Fruit fly (Drosophila melanogaster) whole organism, embryonic: Measurements from ENCODE around the gene ND-PDSW.

Experiments
- CG10462 ChIP-seq: fragments of 200-800 bp; sonication (Bioruptor generic); optimal IDR thresholded peaks from 2 replicates; lab custom pipeline; 2016; ENCODE audit warnings: missing biosample characterization, missing genetic modification characterization
- CG10959 ChIP-seq: fragments of 200-800 bp; sonication (Bioruptor generic); IDR thresholded peaks from 2 replicates; pipeline ENCODE4 v1.3.6; 2022; ENCODE audit warnings: missing biosample characterization, missing genetic modification characterization
- CG12155 ChIP-seq: fragments of 200-800 bp; sonication (Bioruptor generic); optimal IDR thresholded peaks from 3 replicates; lab custom pipeline; 2016; ENCODE audit warnings: missing biosample characterization, missing genetic modification characterization
- CG1233 ChIP-seq: fragments of 200-800 bp; sonication (Bioruptor generic); optimal IDR thresholded peaks from 4 replicates; lab custom pipeline; 2018; ENCODE audit warnings: missing biosample characterization, mild to moderate bottlenecking, missing genetic modification characterization
- CG13894 ChIP-seq: fragments of 200-800 bp; sonication (Bioruptor generic); optimal IDR thresholded peaks from 3 replicates; lab custom pipeline; 2018; ENCODE audit warnings: missing biosample characterization, mild to moderate bottlenecking, missing genetic modification characterization, moderate library complexity
- CG14050 ChIP-seq: fragments of 200-800 bp; sonication (Bioruptor generic); IDR thresholded peaks from 3 replicates; pipeline ENCODE4 v1.3.6; 2022; ENCODE audit warnings: missing biosample characterization, missing genetic modification characterization
- CG16779 ChIP-seq: fragments of 200-800 bp; sonication (Bioruptor generic); IDR thresholded peaks from 2 replicates; pipeline ENCODE4 v1.3.6; 2022; ENCODE audit warnings: missing biosample characterization, missing genetic modification characterization
- CG17328 ChIP-seq: fragments of 200-800 bp; sonication (Bioruptor generic); IDR thresholded peaks from 2 replicates; pipeline ENCODE4 v1.3.6; 2022; ENCODE audit warnings: missing biosample characterization, missing genetic modification characterization
- CG17361 ChIP-seq: fragments of 200-800 bp; sonication (Bioruptor generic); IDR thresholded peaks from 3 replicates; pipeline ENCODE4 v1.3.6; 2022; ENCODE audit warnings: missing biosample characterization, missing genetic modification characterization
- CG2129 ChIP-seq: fragments of 200-800 bp; sonication (Bioruptor generic); IDR thresholded peaks from 2 replicates; pipeline ENCODE4 v1.3.6; 2022; ENCODE audit warnings: missing biosample characterization, missing genetic modification characterization; ENCODE audit not compliant: partially characterized antibody
- CG2889 ChIP-seq: fragments of 200-800 bp; sonication (Bioruptor generic); IDR thresholded peaks from 3 replicates; pipeline ENCODE4 v1.3.6; 2022; ENCODE audit warnings: missing biosample characterization, missing genetic modification characterization
- CG32532 ChIP-seq: fragments of 200-800 bp; sonication (Bioruptor generic); IDR thresholded peaks from 2 replicates; pipeline ENCODE4 v1.3.6; 2022; ENCODE audit warnings: missing biosample characterization, missing genetic modification characterization
- CG32772 ChIP-seq: fragments of 200-800 bp; sonication (Bioruptor generic); IDR thresholded peaks from 2 replicates; pipeline ENCODE4 v1.3.6; 2022; ENCODE audit warnings: missing biosample characterization, missing genetic modification characterization
- CG42726 ChIP-seq: fragments of 200-800 bp; sonication (Bioruptor generic); IDR thresholded peaks from 2 replicates; pipeline ENCODE4 v1.3.6; 2022; ENCODE audit warnings: missing biosample characterization, missing genetic modification characterization; ENCODE audit not compliant: partially characterized antibody
- CG5953 ChIP-seq: fragments of 200-800 bp; sonication (Bioruptor generic); IDR thresholded peaks from 2 replicates; pipeline ENCODE4 v1.3.6; 2022; ENCODE audit warnings: missing biosample characterization, missing genetic modification characterization
- CG6765 ChIP-seq: fragments of 200-800 bp; sonication (Bioruptor generic); optimal IDR thresholded peaks from 3 replicates; lab custom pipeline; 2017; ENCODE audit warnings: missing biosample characterization, mild to moderate bottlenecking, missing genetic modification characterization
- CG6791 ChIP-seq: fragments of 200-800 bp; sonication (Bioruptor generic); IDR thresholded peaks from 3 replicates; pipeline ENCODE4 v1.3.6; 2022; ENCODE audit warnings: missing biosample characterization, missing genetic modification characterization; ENCODE audit not compliant: partially characterized antibody
- CG7745 ChIP-seq: fragments of 200-800 bp; sonication (Bioruptor generic); optimal IDR thresholded peaks from 2 replicates; lab custom pipeline; 2018; ENCODE audit warnings: missing biosample characterization, mild to moderate bottlenecking, missing genetic modification characterization, moderate library complexity
- CG7963 ChIP-seq: fragments of 200-800 bp; sonication (Bioruptor generic); IDR thresholded peaks from 3 replicates; pipeline ENCODE4 v1.3.6; 2022; ENCODE audit warnings: missing biosample characterization, missing genetic modification characterization; ENCODE audit not compliant: partially characterized antibody
- CG8281 ChIP-seq: fragments of 200-800 bp; sonication (Bioruptor generic); optimal IDR thresholded peaks from 2 replicates; lab custom pipeline; 2018; ENCODE audit warnings: missing biosample characterization, mild to moderate bottlenecking, missing genetic modification characterization, moderate library complexity
- CG9609 ChIP-seq: fragments of 200-800 bp; sonication (Bioruptor generic); optimal IDR thresholded peaks from 3 replicates; lab custom pipeline; 2016; ENCODE audit warnings: missing biosample characterization, missing genetic modification characterization
- CHES-1-like ChIP-seq: fragments of 200-800 bp; sonication (Bioruptor generic); optimal IDR thresholded peaks from 2 replicates; lab custom pipeline; 2016; ENCODE audit warnings: missing biosample characterization, missing genetic modification characterization
- D19A ChIP-seq: fragments of 200-800 bp; optimal IDR thresholded peaks from 3 replicates; lab custom pipeline; 2019; ENCODE audit warnings: missing biosample characterization, mild to moderate bottlenecking, missing genetic modification characterization, moderate library complexity
- Ets65A ChIP-seq: fragments of 200-800 bp; sonication (Bioruptor generic); peaks from one replicate; lab custom pipeline; 2016; ENCODE audit warnings: missing biosample characterization, missing genetic modification characterization
- Lim3 ChIP-seq: fragments of 200-800 bp; sonication (Bioruptor generic); IDR thresholded peaks from 2 replicates; pipeline ENCODE4 v1.3.6; 2022; ENCODE audit warnings: missing biosample characterization, missing genetic modification characterization
- Lpt ChIP-seq: fragments of >200 bp; optimal IDR thresholded peaks from 2 replicates; lab custom pipeline; 2018; ENCODE audit warnings: missing biosample characterization, missing genetic modification characterization
- Mes4 ChIP-seq: fragments of 200-800 bp; sonication (Bioruptor generic); optimal IDR thresholded peaks from 2 replicates; lab custom pipeline; 2016; ENCODE audit warnings: missing biosample characterization, missing genetic modification characterization
- NFAT ChIP-seq: fragments of 200-800 bp; sonication (Bioruptor generic); IDR thresholded peaks from 2 replicates; pipeline ENCODE4 v1.3.6; 2022; ENCODE audit warnings: missing biosample characterization, missing genetic modification characterization
- Rfx ChIP-seq: fragments of 200-800 bp; sonication (Bioruptor generic); IDR thresholded peaks from 2 replicates; pipeline ENCODE4 v1.3.6; 2022; ENCODE audit warnings: missing biosample characterization, missing genetic modification characterization
- Ssrp ChIP-seq: fragments of 200-800 bp; sonication (Bioruptor generic); optimal IDR thresholded peaks from 2 replicates; lab custom pipeline; 2018; ENCODE audit warnings: missing biosample characterization, mild to moderate bottlenecking, missing genetic modification characterization, moderate library complexity
- az2 ChIP-seq: fragments of 200-800 bp; sonication (Bioruptor generic); optimal IDR thresholded peaks from 3 replicates; lab custom pipeline; 2016; ENCODE audit warnings: missing biosample characterization, missing genetic modification characterization
- crc ChIP-seq: fragments of 200-800 bp; sonication (Bioruptor generic); optimal IDR thresholded peaks from 2 replicates; lab custom pipeline; 2016; ENCODE audit warnings: missing biosample characterization, missing genetic modification characterization
- crol ChIP-seq: fragments of 200-800 bp; sonication (Bioruptor generic); IDR thresholded peaks from 2 replicates; pipeline ENCODE4 v1.3.6; 2022; ENCODE audit warnings: missing biosample characterization, missing genetic modification characterization
- dati ChIP-seq: fragments of 200-800 bp; sonication (Bioruptor generic); IDR thresholded peaks from 2 replicates; pipeline ENCODE4 v1.3.6; 2022; ENCODE audit warnings: missing biosample characterization, missing genetic modification characterization
- h ChIP-seq: fragments of >200 bp; optimal IDR thresholded peaks from 2 replicates; lab custom pipeline; 2017
- inv ChIP-seq: fragments of 200-800 bp; sonication (Bioruptor generic); IDR thresholded peaks from 2 replicates; pipeline ENCODE4 v1.3.6; 2022; ENCODE audit warnings: missing biosample characterization, missing genetic modification characterization; ENCODE audit not compliant: partially characterized antibody
- jing ChIP-seq: fragments of 200-800 bp; sonication (Bioruptor generic); optimal IDR thresholded peaks from 2 replicates; lab custom pipeline; 2018; ENCODE audit warnings: missing biosample characterization, mild to moderate bottlenecking, missing genetic modification characterization
- klu ChIP-seq: fragments of 200-800 bp; sonication (Bioruptor generic); IDR thresholded peaks from 2 replicates; pipeline ENCODE4 v1.3.6; 2022; ENCODE audit warnings: missing biosample characterization, missing genetic modification characterization
- lmd ChIP-seq: fragments of 200-800 bp; sonication (Bioruptor generic); IDR thresholded peaks from 2 replicates; pipeline ENCODE4 v1.3.6; 2022; ENCODE audit warnings: missing biosample characterization, missing genetic modification characterization
- lov ChIP-seq, 2 experiments: fragments of 200-800 bp in 1 of 2; fragments of >200 bp in 1 of 2; sonication (Bioruptor generic) in 1 of 2; IDR thresholded peaks in 1 of 2; optimal IDR thresholded peaks in 1 of 2; 2 replicates in 1 of 2; 3 replicates in 1 of 2; pipeline versions ENCODE4 v1.3.6 to Lab custom; 2017 to 2022; ENCODE audit warnings: missing biosample characterization in 1 of 2, missing genetic modification characterization in 1 of 2
- luna ChIP-seq: fragments of 200-800 bp; sonication (Bioruptor generic); optimal IDR thresholded peaks from 2 replicates; lab custom pipeline; 2016; ENCODE audit warnings: missing biosample characterization, missing genetic modification characterization
- nerfin-1 ChIP-seq: fragments of 200-800 bp; sonication (Bioruptor generic); optimal IDR thresholded peaks from 3 replicates; lab custom pipeline; 2019; ENCODE audit warnings: missing biosample characterization, mild to moderate bottlenecking, missing genetic modification characterization, moderate library complexity
- p53 ChIP-seq: fragments of 200-800 bp; sonication (Bioruptor generic); optimal IDR thresholded peaks from 2 replicates; lab custom pipeline; 2016; ENCODE audit warnings: missing biosample characterization, missing genetic modification characterization
- pzg ChIP-seq: fragments of 200-800 bp; sonication (Bioruptor generic); optimal IDR thresholded peaks from 3 replicates; lab custom pipeline; 2018; ENCODE audit warnings: missing biosample characterization, mild to moderate bottlenecking, missing genetic modification characterization, moderate library complexity
- tio ChIP-seq: fragments of 200-800 bp; sonication (Bioruptor generic); optimal IDR thresholded peaks from 2 replicates; lab custom pipeline; 2017; ENCODE audit warnings: missing biosample characterization, missing genetic modification characterization, inconsistent platforms
- tup ChIP-seq: fragments of 200-800 bp; sonication (Bioruptor generic); optimal IDR thresholded peaks from 2 replicates; lab custom pipeline; 2016; ENCODE audit warnings: missing biosample characterization, mild to moderate bottlenecking, missing genetic modification characterization, moderate library complexity
- unc-4 ChIP-seq: fragments of 200-800 bp; sonication (Bioruptor generic); IDR thresholded peaks from 2 replicates; pipeline ENCODE4 v1.3.6; 2022; ENCODE audit warnings: missing biosample characterization, missing genetic modification characterization; ENCODE audit not compliant: partially characterized antibody
- unpg ChIP-seq: fragments of 200-800 bp; sonication (Bioruptor generic); optimal IDR thresholded peaks from 3 replicates; lab custom pipeline; 2018; ENCODE audit warnings: missing biosample characterization, mild to moderate bottlenecking, missing genetic modification characterization, moderate library complexity
- zf30C ChIP-seq: fragments of 200-800 bp; sonication (Bioruptor generic); optimal IDR thresholded peaks from 3 replicates; lab custom pipeline; 2018; ENCODE audit warnings: missing biosample characterization, mild to moderate bottlenecking, missing genetic modification characterization

The ND-PDSW gene

dm6 chr2L:3507209-3508164 lies 41.5 kb downstream of the ND-PDSW start, which contains the start of gene tim (continued):
- peak; percentile 69 for TF ChIP-seq Ets65A (GFP tag; lab: Kevin White, UChicago)
- peak; percentile 9 for TF ChIP-seq az2 (GFP tag; lab: Kevin White, UChicago)
- no peak for TF ChIP-seq jing (GFP tag; lab: Kevin White, UChicago)
- TF ChIP-seq CG32532 = no peak
- TF ChIP-seq CG12155 (GFP tag; lab: Kevin White, UChicago) = no peak
- TF ChIP-seq p53 = no peak
- no peak for TF ChIP-seq crc (GFP tag; lab: Kevin White, UChicago)
- 0 out of 2 replicates have a peak, but pooled peaks have one; percentile 32 for TF ChIP-seq crol (GFP tag; lab: Robert Waterston, UW)
- no peak for TF ChIP-seq zf30C (GFP tag; lab: Kevin White, UChicago)
- TF ChIP-seq h (lab: Kevin White, UChicago) = no peak
- 0 out of 2 replicates have a peak, but pooled peaks have one; percentile 16 for TF ChIP-seq Rfx (GFP tag; lab: Robert Waterston, UW)
- TF ChIP-seq CG17328 (GFP tag; lab: Robert Waterston, UW) = no peak
- no peak for TF ChIP-seq Lim3 (GFP tag; lab: Robert Waterston, UW)
- TF ChIP-seq pzg (GFP tag; lab: Kevin White, UChicago) = no peak
- no peak for TF ChIP-seq Mes4 (GFP tag; lab: Kevin White, UChicago)
- TF ChIP-seq dati (GFP tag; lab: Robert Waterston, UW) = no peak
- TF ChIP-seq tio = no peak
- TF ChIP-seq CG8281 (tag; lab: Kevin White, UChicago) = no peak
- no peak for TF ChIP-seq CG1233 (GFP tag; lab: Kevin White, UChicago)
- TF ChIP-seq CG2129 = no peak
- TF ChIP-seq CG14050 (GFP tag; lab: Robert Waterston, UW) = no peak
- TF ChIP-seq lov (optimal IDR thresholded peaks at IDR 0.05; lab: Kevin White, UChicago) = no peak
- no peak for TF ChIP-seq lov (GFP tag; IDR thresholded peaks at IDR 0.05; lab: Robert Waterston, UW)
- peak; percentile 43; the same call in 1 of the 2 replicates for TF ChIP-seq lmd (GFP tag; lab: Robert Waterston, UW)
- no peak for TF ChIP-seq CG6791
- no peak for TF ChIP-seq tup (GFP tag; lab: Kevin White, UChicago)
- no peak for TF ChIP-seq CG5953 (GFP tag; lab: Robert Waterston, UW)
- TF ChIP-seq unpg (GFP tag; lab: Kevin White, UChicago) = peak; percentile 58
- TF ChIP-seq CG7963 (GFP tag; lab: Robert Waterston, UW) = no peak
- TF ChIP-seq nerfin-1 (tag; lab: Kevin White, UChicago) = no peak
- TF ChIP-seq luna (GFP tag; lab: Kevin White, UChicago) = no peak
- TF ChIP-seq CG2889 (GFP tag; lab: Robert Waterston, UW) = no peak
- no peak for TF ChIP-seq CG13894 (tag; lab: Kevin White, UChicago)
- no peak for TF ChIP-seq CG9609 (GFP tag; lab: Kevin White, UChicago)
- no peak for TF ChIP-seq CHES-1-like
- no peak for TF ChIP-seq klu
- peak; percentile 40 for TF ChIP-seq Ssrp (tag; lab: Kevin White, UChicago)
- TF ChIP-seq CG10959 = no peak
- TF ChIP-seq CG7745 = no peak
- no peak for TF ChIP-seq unc-4 (GFP tag; lab: Robert Waterston, UW)
- no peak for TF ChIP-seq CG32772 (GFP tag; lab: Robert Waterston, UW)
- TF ChIP-seq CG42726 (GFP tag; lab: Robert Waterston, UW) = 0 out of 2 replicates have a peak, but pooled peaks have one; percentile 24
- TF ChIP-seq Lpt (GFP tag; lab: Kevin White, UChicago) = no peak
- TF ChIP-seq NFAT (GFP tag; lab: Robert Waterston, UW) = 0 out of 2 replicates have a peak, but pooled peaks have one; percentile 16
- no peak for TF ChIP-seq CG6765
- no peak for TF ChIP-seq CG16779
- no peak for TF ChIP-seq D19A
- no peak for TF ChIP-seq inv
- TF ChIP-seq CG17361 = peak; percentile 51; the same call in 2 of the 3 replicates
- no peak for TF ChIP-seq CG10462
